Worm (Caenorhabditis elegans): ENCODE results near the gene nhr-263.

DNA sequence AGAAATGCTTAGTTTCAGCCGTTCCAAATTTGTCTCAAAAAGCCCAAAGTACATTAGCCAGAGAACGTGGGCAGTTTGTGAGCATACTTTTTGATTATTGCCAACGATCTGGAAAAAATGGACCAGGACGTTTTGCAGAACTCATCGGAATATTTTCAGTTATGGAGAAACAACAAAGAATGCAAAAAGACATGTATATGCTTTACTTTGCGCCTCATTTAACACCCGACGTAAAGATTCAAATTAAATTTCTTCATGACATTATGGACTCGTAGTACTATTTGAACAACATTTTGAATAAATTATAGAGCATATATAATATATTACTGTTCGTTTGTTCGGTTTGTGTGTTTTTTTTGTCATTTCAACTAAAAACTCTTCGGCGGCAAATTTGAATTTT lies 1.7 kb upstream of the nhr-263 start, which contains the start of gene srh-244:
- TF ChIP-seq ref-1 (GFP tag; conservative IDR thresholded peaks at IDR 0.05) (no peak), klf-2 (GFP tag; conservative IDR thresholded peaks at IDR 0.05) (no peak), T22C8.4 (GFP tag; IDR thresholded peaks at IDR 0.05) (no peak), flt-1 (GFP tag; IDR thresholded peaks at IDR 0.05) (no peak), med-1 (GFP tag; optimal IDR thresholded peaks at IDR 0.05; ENCODE audit: insufficient read depth) (no peak), tab-1 (GFP tag; IDR thresholded peaks at IDR 0.05) (no peak), ztf-29 (GFP tag; IDR thresholded peaks at IDR 0.05) (no peak), cog-1 (tag; optimal IDR thresholded peaks at IDR 0.05) (no peak)
